Worm (Caenorhabditis elegans) whole organism, L1 larva: Measurements from ENCODE around the gene R11G11.16.

Experiments
- F16B12.6 ChIP-seq: fragments of 150-350 bp; optimal IDR thresholded peaks from 2 replicates; lab custom pipeline; 2014; ENCODE audit warnings: missing biosample characterization, missing genetic modification characterization
- Y116A8C.19 ChIP-seq: sonication (generic microtip); optimal IDR thresholded peaks from 2 replicates; lab custom pipeline; 2016; ENCODE audit warnings: missing compliant biosample characterization, missing genetic modification characterization, borderline replicate concordance
- aha-1 ChIP-seq: fragments of 150-350 bp; optimal IDR thresholded peaks from 2 replicates; lab custom pipeline; 2014; ENCODE audit warnings: missing biosample characterization, missing genetic modification characterization
- blmp-1 ChIP-seq: fragments of 150-350 bp; optimal IDR thresholded peaks from 2 replicates; lab custom pipeline; 2014; ENCODE audit warnings: missing biosample characterization, missing genetic modification characterization
- ceh-88 ChIP-seq: fragments of 200-800 bp; sonication (Bioruptor generic); IDR thresholded peaks from 2 replicates; pipeline ENCODE4 v1.3.6; 2022; ENCODE audit warnings: missing genetic modification characterization, missing compliant biosample characterization
- ceh-90 ChIP-seq: sonication (generic microtip); optimal IDR thresholded peaks from 2 replicates; lab custom pipeline; 2016; ENCODE audit warnings: missing genetic modification characterization, missing compliant biosample characterization
- ces-1 ChIP-seq: fragments of 150-350 bp; optimal IDR thresholded peaks from 2 replicates; lab custom pipeline; 2014; ENCODE audit warnings: missing biosample characterization, missing genetic modification reagents, missing genetic modification characterization
- dsc-1 ChIP-seq: sonication (generic microtip); optimal IDR thresholded peaks from 2 replicates; lab custom pipeline; 2016; ENCODE audit warnings: mild to moderate bottlenecking, missing genetic modification characterization, missing compliant biosample characterization
- efl-1 ChIP-seq, 4 experiments: fragments of 150-350 bp; optimal IDR thresholded peaks in 3 of 4; peaks in 1 of 4; 1 replicate in 1 of 4; 2 replicates in 3 of 4; lab custom pipeline; 2014; ENCODE audit warnings: missing biosample characterization in 2 of 4, missing genetic modification characterization in 2 of 4, missing genetic modification reagents in 2 of 4
- elt-2 ChIP-seq: sonication (generic microtip); optimal IDR thresholded peaks from 2 replicates; lab custom pipeline; 2016; ENCODE audit warnings: missing genetic modification characterization, mild to moderate bottlenecking, inconsistent platforms, missing compliant biosample characterization, missing genetic modification reagents
- elt-3 ChIP-seq, 6 experiments: fragments of 150-350 bp in 1 of 6; sonication (generic microtip); optimal IDR thresholded peaks; 2 replicates each; lab custom pipeline; 2017 to 2018; ENCODE audit warnings: missing biosample characterization in 6 of 6, missing genetic modification characterization in 6 of 6, inconsistent platforms in 1 of 6
- fkh-8 ChIP-seq: sonication (generic microtip); optimal IDR thresholded peaks from 2 replicates; lab custom pipeline; 2016; ENCODE audit warnings: mild to moderate bottlenecking, missing genetic modification characterization, missing compliant biosample characterization
- hlh-17 ChIP-seq: fragments of 200-800 bp; sonication (Bioruptor generic); optimal IDR thresholded peaks from 2 replicates; lab custom pipeline; 2018; ENCODE audit warnings: missing genetic modification characterization, mild to moderate bottlenecking, missing compliant biosample characterization, moderate library complexity, borderline replicate concordance
- hlh-4 ChIP-seq: sonication (generic microtip); optimal IDR thresholded peaks from 2 replicates; lab custom pipeline; 2016; ENCODE audit warnings: mild to moderate bottlenecking, missing genetic modification characterization, missing compliant biosample characterization
- irx-1 ChIP-seq: sonication (generic microtip); optimal IDR thresholded peaks from 2 replicates; lab custom pipeline; 2016; ENCODE audit warnings: missing genetic modification characterization, missing compliant biosample characterization
- jun-1 ChIP-seq: fragments of 150-350 bp; optimal IDR thresholded peaks from 2 replicates; lab custom pipeline; 2014; ENCODE audit warnings: missing biosample characterization, missing genetic modification reagents, missing genetic modification characterization
- lin-14 ChIP-seq: fragments of 200-800 bp; sonication (Bioruptor generic); optimal IDR thresholded peaks from 2 replicates; lab custom pipeline; 2018; ENCODE audit warnings: mild to moderate bottlenecking, missing genetic modification characterization, moderate library complexity, missing compliant biosample characterization
- lin-15B ChIP-seq: fragments of 150-350 bp; sonication (generic microtip); optimal IDR thresholded peaks from 3 replicates; lab custom pipeline; 2014; ENCODE audit warnings: missing biosample characterization, missing genetic modification characterization
- lin-35 ChIP-seq, 2 experiments: fragments of 150-350 bp; optimal IDR thresholded peaks; 2 replicates each; lab custom pipeline; 2014; ENCODE audit warnings: missing biosample characterization in 2 of 2, missing genetic modification characterization in 2 of 2, missing genetic modification reagents in 2 of 2
- lin-39 ChIP-seq: fragments of 150-350 bp; optimal IDR thresholded peaks from 2 replicates; lab custom pipeline; 2014; ENCODE audit warnings: missing biosample characterization, missing genetic modification reagents, missing genetic modification characterization
- lir-3 ChIP-seq: sonication (generic microtip); optimal IDR thresholded peaks from 2 replicates; lab custom pipeline; 2016; ENCODE audit warnings: mild to moderate bottlenecking, missing genetic modification characterization, moderate library complexity, missing compliant biosample characterization; ENCODE audit not compliant: poor library complexity
- mab-9 ChIP-seq: fragments of 200-800 bp; sonication (Bioruptor generic); IDR thresholded peaks from 2 replicates; pipeline ENCODE4 v1.3.6; 2022; ENCODE audit warnings: missing genetic modification reagents, missing genetic modification characterization, missing compliant biosample characterization
- mdl-1 ChIP-seq, 2 experiments: fragments of 150-350 bp; optimal IDR thresholded peaks; 2 replicates each; lab custom pipeline; 2014 to 2017; ENCODE audit warnings: missing biosample characterization in 2 of 2, missing genetic modification characterization in 2 of 2, inconsistent platforms in 1 of 2
- nhr-11 ChIP-seq: fragments of 150-350 bp; optimal IDR thresholded peaks from 2 replicates; lab custom pipeline; 2014; ENCODE audit warnings: missing biosample characterization, missing genetic modification characterization
- nhr-20 ChIP-seq: sonication (generic microtip); optimal IDR thresholded peaks from 2 replicates; lab custom pipeline; 2016; ENCODE audit warnings: mild to moderate bottlenecking, missing genetic modification characterization, missing compliant biosample characterization
- nhr-28 ChIP-seq: fragments of 150-350 bp; optimal IDR thresholded peaks from 2 replicates; lab custom pipeline; 2014; ENCODE audit warnings: missing biosample characterization, missing genetic modification characterization
- nhr-71 ChIP-seq: sonication (generic microtip); optimal IDR thresholded peaks from 2 replicates; lab custom pipeline; 2016; ENCODE audit warnings: mild to moderate bottlenecking, missing genetic modification characterization, moderate library complexity, missing compliant biosample characterization
- nhr-76 ChIP-seq: sonication (generic microtip); optimal IDR thresholded peaks from 2 replicates; lab custom pipeline; 2017; ENCODE audit warnings: missing biosample characterization, missing genetic modification characterization
- nhr-77 ChIP-seq: fragments of 150-350 bp; optimal IDR thresholded peaks from 2 replicates; lab custom pipeline; 2014; ENCODE audit warnings: missing biosample characterization, missing genetic modification characterization
- nhr-85 ChIP-seq: sonication (generic microtip); peaks from one replicate; lab custom pipeline; 2016; ENCODE audit warnings: missing genetic modification characterization, inconsistent platforms, missing compliant biosample characterization
- nhr-90 ChIP-seq: sonication (generic microtip); optimal IDR thresholded peaks from 2 replicates; lab custom pipeline; 2016; ENCODE audit warnings: mild to moderate bottlenecking, missing genetic modification characterization, missing compliant biosample characterization; ENCODE audit not compliant: poor library complexity
- pag-3 ChIP-seq: sonication (generic microtip); optimal IDR thresholded peaks from 2 replicates; lab custom pipeline; 2017; ENCODE audit warnings: missing genetic modification characterization, mild to moderate bottlenecking, missing compliant biosample characterization, antibody characterized with exemption, borderline replicate concordance; ENCODE audit not compliant: insufficient read depth
- pax-3 ChIP-seq: fragments of 200-800 bp; sonication (Bioruptor generic); optimal IDR thresholded peaks from 2 replicates; lab custom pipeline; 2018; ENCODE audit warnings: mild to moderate bottlenecking, missing genetic modification characterization, moderate library complexity, missing compliant biosample characterization
- pqm-1 ChIP-seq: sonication (generic microtip); optimal IDR thresholded peaks from 3 replicates; lab custom pipeline; 2017; ENCODE audit warnings: missing biosample characterization, missing genetic modification characterization
- rnt-1 ChIP-seq: sonication (generic microtip); optimal IDR thresholded peaks from 2 replicates; lab custom pipeline; 2016; ENCODE audit warnings: mild to moderate bottlenecking, missing genetic modification characterization, moderate library complexity, missing compliant biosample characterization
- snu-23 ChIP-seq: sonication (generic microtip); optimal IDR thresholded peaks from 2 replicates; lab custom pipeline; 2016; ENCODE audit warnings: missing genetic modification characterization, missing compliant biosample characterization
- sox-4 ChIP-seq: sonication (generic microtip); optimal IDR thresholded peaks from 2 replicates; lab custom pipeline; 2016; ENCODE audit warnings: missing genetic modification characterization, missing compliant biosample characterization
- sptf-1 ChIP-seq: fragments of 150-350 bp; optimal IDR thresholded peaks from 2 replicates; lab custom pipeline; 2014; ENCODE audit warnings: missing biosample characterization, missing genetic modification characterization
- sup-37 ChIP-seq: fragments of 200-800 bp; sonication (Bioruptor generic); optimal IDR thresholded peaks from 2 replicates; lab custom pipeline; 2018; ENCODE audit warnings: mild to moderate bottlenecking, missing genetic modification characterization, missing compliant biosample characterization
- tbx-2 ChIP-seq: sonication (generic microtip); optimal IDR thresholded peaks from 2 replicates; lab custom pipeline; 2016; ENCODE audit warnings: missing genetic modification characterization, missing compliant biosample characterization
- tlp-1 ChIP-seq: fragments of 150-350 bp; optimal IDR thresholded peaks from 2 replicates; lab custom pipeline; 2014; ENCODE audit warnings: missing biosample characterization, missing genetic modification characterization
- unc-86 ChIP-seq: sonication (generic microtip); optimal IDR thresholded peaks from 2 replicates; lab custom pipeline; 2016; ENCODE audit warnings: missing genetic modification characterization, missing compliant biosample characterization
- vab-15 ChIP-seq: sonication (generic microtip); optimal IDR thresholded peaks from 2 replicates; lab custom pipeline; 2017; ENCODE audit warnings: missing genotype, mild to moderate bottlenecking, missing genetic modification characterization, missing compliant biosample characterization
- zag-1 ChIP-seq: fragments of 150-350 bp; optimal IDR thresholded peaks from 2 replicates; lab custom pipeline; 2014; ENCODE audit warnings: missing biosample characterization, missing genetic modification characterization

Gene R11G11.16

DNA sequence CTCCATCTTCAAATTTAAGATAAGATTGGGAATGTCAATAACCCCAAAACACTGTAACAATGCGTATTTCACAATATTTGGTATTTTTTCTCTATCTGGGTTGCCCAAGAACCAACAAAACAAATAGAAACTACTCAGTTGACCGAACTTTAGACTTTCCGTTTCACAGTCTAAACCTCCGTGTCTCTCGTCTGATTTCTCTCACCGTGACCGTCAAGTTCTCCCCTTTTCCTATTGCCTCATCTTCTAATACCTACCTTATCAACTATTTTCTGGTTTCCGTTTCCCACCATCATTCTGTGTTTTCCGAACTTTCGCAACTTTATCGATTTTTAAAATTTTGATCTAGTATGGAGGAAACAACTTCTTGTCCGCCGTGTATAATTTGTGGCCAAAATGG, 30.7 kb downstream of the R11G11.16 start, which contains the start of gene nhr-131:
nhr-131 (plus strand) TSS at position 87 of the 400 bp plus-strand sequence.
- TF ChIP-seq ceh-90 (no peak), sup-37 (GFP tag; lab: Kevin White, UChicago) (no peak), nhr-76 (tag; lab: Kevin White, UChicago) (no peak), ces-1 (GFP tag; lab: Kevin White, UChicago) (no peak), sptf-1 (tag; lab: Kevin White, UChicago) (no peak), lir-3 (no peak), F16B12.6 (tag; lab: Kevin White, UChicago) (no peak), zag-1 (tag; lab: Kevin White, UChicago) (no peak), dsc-1 (tag; lab: Kevin White, UChicago) (no peak), hlh-4 (no peak), blmp-1 (peak; percentile 51), nhr-20 (tag; lab: Kevin White, UChicago) (peak; percentile 58), nhr-71 (tag; lab: Kevin White, UChicago) (peak; percentile 29), lin-14 (GFP tag; lab: Kevin White, UChicago) (no peak), nhr-77 (tag; lab: Kevin White, UChicago) (peak; percentile 5), irx-1 (no peak), unc-86 (no peak), aha-1 (tag; lab: Kevin White, UChicago) (no peak), pax-3 (tag; lab: Kevin White, UChicago) (no peak), pqm-1 (no peak), mab-9 (GFP tag; lab: Robert Waterston, UW) (no peak), efl-1 (optimal IDR thresholded peaks at IDR 0.05; lab: Kevin White, UChicago) (no peak), efl-1 (GFP tag; optimal IDR thresholded peaks at IDR 0.05 in 1 of 2; lab: Kevin White, UChicago) (peak in 1 of 2 experiments; percentile 61), pag-3 (no peak), tlp-1 (tag; lab: Kevin White, UChicago) (no peak), elt-2 (tag; lab: Kevin White, UChicago) (peak; percentile 34), hlh-17 (GFP tag; lab: Kevin White, UChicago) (no peak), nhr-90 (peak; percentile 45), ceh-88 (GFP tag; lab: Robert Waterston, UW) (no peak), snu-23 (peak; percentile 38), Y116A8C.19 (tag; lab: Kevin White, UChicago) (no peak), jun-1 (tag; lab: Kevin White, UChicago) (no peak), fkh-8 (tag; lab: Kevin White, UChicago) (no peak), mdl-1 (tag; optimal IDR thresholded peaks at IDR 0.05; lab: Kevin White, UChicago) (peak in 1 of 2 experiments; percentile 30), vab-15 (tag; lab: Kevin White, UChicago) (no peak), tbx-2 (tag; lab: Kevin White, UChicago) (peak; percentile 6), lin-15B (tag; lab: Kevin White, UChicago) (no peak), nhr-85 (tag; lab: Kevin White, UChicago) (peak; percentile 18), elt-3 (tag; optimal IDR thresholded peaks at IDR 0.05; lab: Kevin White, UChicago) (peak in 2 of 6 experiments; percentile 27 to 55), lin-35 (GFP tag; optimal IDR thresholded peaks at IDR 0.05; lab: Kevin White, UChicago) (peak in 1 of 2 experiments; percentile 60)

- no peak for TF ChIP-seq nhr-71 (tag; lab: Kevin White, UChicago)
- TF ChIP-seq lin-39 (tag; lab: Kevin White, UChicago) = no peak
- TF ChIP-seq sox-4 (tag; lab: Kevin White, UChicago) = no peak
- no peak for TF ChIP-seq nhr-85 (tag; lab: Kevin White, UChicago)
- TF ChIP-seq nhr-28 (tag; lab: Kevin White, UChicago) = no peak
- no peak for TF ChIP-seq pag-3
- no peak for TF ChIP-seq rnt-1 (tag; lab: Kevin White, UChicago)
- no peak for TF ChIP-seq vab-15 (tag; lab: Kevin White, UChicago)
- no peak for TF ChIP-seq irx-1
- no peak for TF ChIP-seq nhr-11
These were observed 33.5 kb downstream of the R11G11.16 start, which contains the start of gene str-196 for ce11 chrV:491432-491831. TSS of gene str-196 (plus strand) at chrV:491732.
